Worm (Caenorhabditis elegans): ENCODE results near the gene Y116A8A.150.

The Y116A8A.150 gene

DNA sequence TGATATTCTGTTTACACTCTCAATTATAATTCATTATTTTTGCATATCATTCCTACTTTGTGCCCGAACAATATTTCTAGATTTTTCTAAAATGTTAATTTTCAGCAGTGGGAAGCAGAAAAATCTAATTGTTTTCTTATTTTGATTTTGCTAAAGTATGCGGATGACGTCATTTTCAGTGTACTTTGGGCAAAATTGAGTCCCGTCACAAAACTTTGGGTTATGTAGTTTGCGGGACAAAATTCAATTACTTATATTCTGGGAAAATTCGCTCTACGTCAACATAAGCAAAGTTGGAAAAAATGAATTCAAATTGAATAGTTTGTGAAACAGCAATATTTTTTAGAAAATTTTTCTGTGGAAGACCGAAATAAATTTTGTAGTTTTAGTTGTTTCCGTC, 30.7 kb downstream of the Y116A8A.150 start:
- TF ChIP-seq W03F9.2 (tag; optimal IDR thresholded peaks at IDR 0.05): no peak
- no peak for TF ChIP-seq him-1 (tag; optimal IDR thresholded peaks at IDR 0.05)
- no peak for TF ChIP-seq dao-5 (tag; optimal IDR thresholded peaks at IDR 0.05)

DNA sequence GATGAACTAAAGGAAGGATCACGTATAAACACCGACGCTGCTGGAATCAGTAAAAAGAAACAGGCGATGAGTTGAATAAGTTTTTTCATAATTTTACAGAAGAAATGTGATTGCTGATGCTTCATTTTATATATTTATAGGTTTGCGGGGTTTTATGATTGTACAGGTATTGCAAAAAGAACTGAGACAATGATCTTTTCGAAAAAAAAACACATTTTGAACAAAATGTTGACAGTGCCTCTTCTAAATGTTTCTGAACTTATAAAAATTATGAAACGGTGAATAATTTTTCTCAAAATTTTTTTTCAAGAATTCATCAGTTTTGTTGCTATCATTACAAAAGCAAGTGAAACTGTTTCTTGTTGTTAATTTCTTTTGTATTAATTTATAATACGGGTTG, 36.4 kb downstream of the Y116A8A.150 start, which contains the start of gene clec-193:
Gene clec-193 (minus strand): TSS at position 101 of the 400 bp plus-strand sequence.
- TF ChIP-seq dao-5 (tag; optimal IDR thresholded peaks at IDR 0.05) (no peak), W03F9.2 (tag; optimal IDR thresholded peaks at IDR 0.05) (no peak), him-1 (tag; optimal IDR thresholded peaks at IDR 0.05) (no peak)
